Fruit fly (Drosophila melanogaster) whole organism, embryonic: Measurements from ENCODE around the gene CG15922.

Experiments used
- ATbp ChIP-seq: fragments of 200-800 bp; sonication (Bioruptor generic); optimal IDR thresholded peaks from 2 replicates; lab custom pipeline; 2017; ENCODE audit warnings: missing biosample characterization, mild to moderate bottlenecking, missing genetic modification characterization, missing genetic modification reagents
- Aef1 ChIP-seq: fragments of 200-800 bp; sonication (Bioruptor generic); IDR thresholded peaks from 3 replicates; pipeline ENCODE4 v1.3.6; 2022; ENCODE audit warnings: missing biosample characterization, missing genetic modification characterization
- Bgb ChIP-seq: fragments of 200-800 bp; sonication (Bioruptor generic); IDR thresholded peaks from 2 replicates; pipeline ENCODE4 v1.3.6; 2022; ENCODE audit warnings: missing biosample characterization, missing genetic modification characterization; ENCODE audit not compliant: partially characterized antibody
- CG10543 ChIP-seq: fragments of 200-800 bp; sonication (Bioruptor generic); optimal IDR thresholded peaks from 3 replicates; lab custom pipeline; 2017; ENCODE audit warnings: missing biosample characterization, mild to moderate bottlenecking, missing genetic modification characterization, moderate library complexity
- CG11504 ChIP-seq: fragments of 200-800 bp; sonication (Bioruptor generic); optimal IDR thresholded peaks from 3 replicates; lab custom pipeline; 2019; ENCODE audit warnings: missing biosample characterization, mild to moderate bottlenecking, missing genetic modification characterization, moderate library complexity
- CG12236 ChIP-seq: fragments of 200-800 bp; sonication (Bioruptor generic); optimal IDR thresholded peaks from 2 replicates; lab custom pipeline; 2016; ENCODE audit warnings: missing biosample characterization, missing genetic modification characterization
- CG12769 ChIP-seq: fragments of 200-800 bp; sonication (Bioruptor generic); optimal IDR thresholded peaks from 2 replicates; lab custom pipeline; 2019; ENCODE audit warnings: missing biosample characterization, mild to moderate bottlenecking, missing genetic modification characterization, moderate library complexity
- CG1603 ChIP-seq: fragments of 200-800 bp; sonication (Bioruptor generic); optimal IDR thresholded peaks from 2 replicates; lab custom pipeline; 2019; ENCODE audit warnings: missing biosample characterization, mild to moderate bottlenecking, missing genetic modification characterization, moderate library complexity
- CG16779 ChIP-seq: fragments of 200-800 bp; sonication (Bioruptor generic); IDR thresholded peaks from 2 replicates; pipeline ENCODE4 v1.3.6; 2022; ENCODE audit warnings: missing biosample characterization, missing genetic modification characterization
- CG17912 ChIP-seq: fragments of 200-800 bp; sonication (Bioruptor generic); optimal IDR thresholded peaks from 2 replicates; lab custom pipeline; 2018; ENCODE audit warnings: missing biosample characterization, mild to moderate bottlenecking, missing genetic modification characterization
- CG32532 ChIP-seq: fragments of 200-800 bp; sonication (Bioruptor generic); IDR thresholded peaks from 2 replicates; pipeline ENCODE4 v1.3.6; 2022; ENCODE audit warnings: missing biosample characterization, missing genetic modification characterization
- CG4360 ChIP-seq: fragments of 200-800 bp; sonication (Bioruptor generic); IDR thresholded peaks from 2 replicates; pipeline ENCODE4 v1.3.6; 2022; ENCODE audit warnings: missing biosample characterization, missing genetic modification characterization
- CG6654 ChIP-seq: fragments of 200-800 bp; sonication (Bioruptor generic); optimal IDR thresholded peaks from 2 replicates; lab custom pipeline; 2017; ENCODE audit warnings: missing biosample characterization, mild to moderate bottlenecking, missing genetic modification characterization
- CG7963 ChIP-seq: fragments of 200-800 bp; sonication (Bioruptor generic); IDR thresholded peaks from 3 replicates; pipeline ENCODE4 v1.3.6; 2022; ENCODE audit warnings: missing biosample characterization, missing genetic modification characterization; ENCODE audit not compliant: partially characterized antibody
- CG7987 ChIP-seq: fragments of 200-800 bp; sonication (Bioruptor generic); optimal IDR thresholded peaks from 2 replicates; lab custom pipeline; 2018; ENCODE audit warnings: missing biosample characterization, mild to moderate bottlenecking, missing genetic modification characterization, moderate library complexity
- CG8478 ChIP-seq: fragments of >200 bp; optimal IDR thresholded peaks from 2 replicates; lab custom pipeline; 2018
- D19B ChIP-seq: fragments of 200-800 bp; sonication (Bioruptor generic); optimal IDR thresholded peaks from 2 replicates; lab custom pipeline; 2017; ENCODE audit warnings: missing biosample characterization, mild to moderate bottlenecking, missing genetic modification characterization
- Dbx ChIP-seq: fragments of 200-800 bp; sonication (Bioruptor generic); IDR thresholded peaks from 3 replicates; pipeline ENCODE4 v1.3.6; 2022; ENCODE audit warnings: missing biosample characterization, missing genetic modification characterization
- E2f1 ChIP-seq: fragments of 200-800 bp; sonication (Bioruptor generic); IDR thresholded peaks from 2 replicates; pipeline ENCODE4 v1.3.6; 2022; ENCODE audit warnings: missing biosample characterization, missing genetic modification characterization
- Eip74EF ChIP-seq, 2 experiments: fragments of 200-800 bp in 1 of 2; fragments of >200 bp in 1 of 2; sonication (Bioruptor generic) in 1 of 2; optimal IDR thresholded peaks; 2 replicates each; lab custom pipeline; 2017 to 2019; ENCODE audit warnings: missing biosample characterization in 2 of 2, missing genetic modification characterization in 2 of 2, mild to moderate bottlenecking in 1 of 2, moderate library complexity in 1 of 2
- Ets65A ChIP-seq: fragments of 200-800 bp; sonication (Bioruptor generic); peaks from one replicate; lab custom pipeline; 2016; ENCODE audit warnings: missing biosample characterization, missing genetic modification characterization
- Hey ChIP-seq: fragments of 200-800 bp; sonication (Bioruptor generic); optimal IDR thresholded peaks from 3 replicates; lab custom pipeline; 2018; ENCODE audit warnings: missing biosample characterization, mild to moderate bottlenecking, missing genetic modification characterization
- Mad ChIP-seq: fragments of 200-800 bp; sonication (Bioruptor generic); optimal IDR thresholded peaks from 2 replicates; lab custom pipeline; 2016; ENCODE audit warnings: missing biosample characterization, missing genetic modification characterization
- Med ChIP-seq: fragments of 200-800 bp; sonication (Bioruptor generic); peaks from one replicate; lab custom pipeline; 2016; ENCODE audit warnings: missing biosample characterization, missing genetic modification characterization, mild to moderate bottlenecking, inconsistent platforms, moderate library complexity
- Nf-YA ChIP-seq: fragments of 200-800 bp; sonication (Bioruptor generic); IDR thresholded peaks from 2 replicates; pipeline ENCODE4 v1.3.6; 2022; ENCODE audit warnings: missing biosample characterization, missing genetic modification characterization
- Pdp1 ChIP-seq, 2 experiments: fragments of 200-800 bp; sonication (Bioruptor generic); optimal IDR thresholded peaks; 3 replicates each; lab custom pipeline; 2016; ENCODE audit warnings: missing biosample characterization in 2 of 2, missing genetic modification characterization in 2 of 2, mild to moderate bottlenecking in 1 of 2, moderate library complexity in 1 of 2
- Ptx1 ChIP-seq: fragments of 200-800 bp; sonication (Bioruptor generic); IDR thresholded peaks from 2 replicates; pipeline ENCODE4 v1.3.6; 2022; ENCODE audit warnings: missing biosample characterization, missing genetic modification characterization
- Rfx ChIP-seq: fragments of 200-800 bp; sonication (Bioruptor generic); IDR thresholded peaks from 2 replicates; pipeline ENCODE4 v1.3.6; 2022; ENCODE audit warnings: missing biosample characterization, missing genetic modification characterization
- Sin3A ChIP-seq: fragments of >200 bp; optimal IDR thresholded peaks from 2 replicates; lab custom pipeline; 2018
- Six4 ChIP-seq: fragments of 200-800 bp; sonication (Bioruptor generic); optimal IDR thresholded peaks from 2 replicates; lab custom pipeline; 2016; ENCODE audit warnings: missing biosample characterization, missing genetic modification characterization
- Sry-δ ChIP-seq: fragments of 200-800 bp; sonication (Bioruptor generic); optimal IDR thresholded peaks from 2 replicates; lab custom pipeline; 2016; ENCODE audit warnings: missing biosample characterization, missing genetic modification characterization
- Trl ChIP-seq, 3 experiments: fragments of >200 bp in 2 of 3; fragments of 200-800 bp in 1 of 3; sonication (Bioruptor generic) in 1 of 3; optimal IDR thresholded peaks; 2 replicates in 1 of 3; 3 replicates in 2 of 3; lab custom pipeline; 2016 to 2017; ENCODE audit warnings: missing biosample characterization in 1 of 3, missing genetic modification characterization in 1 of 3
- da ChIP-seq: fragments of 200-800 bp; sonication (Bioruptor generic); optimal IDR thresholded peaks from 2 replicates; lab custom pipeline; 2016; ENCODE audit warnings: missing biosample characterization, missing genetic modification characterization
- dmrt11E ChIP-seq: fragments of 200-800 bp; sonication (Bioruptor generic); optimal IDR thresholded peaks from 3 replicates; lab custom pipeline; 2018; ENCODE audit warnings: missing biosample characterization, mild to moderate bottlenecking, missing genetic modification characterization, moderate library complexity
- dysf ChIP-seq: fragments of 200-800 bp; sonication (Bioruptor generic); IDR thresholded peaks from 3 replicates; pipeline ENCODE4 v1.3.6; 2022; ENCODE audit warnings: missing biosample characterization, missing genetic modification characterization
- en ChIP-seq: fragments of 200-800 bp; sonication (Bioruptor generic); optimal IDR thresholded peaks from 2 replicates; lab custom pipeline; 2016; ENCODE audit warnings: missing biosample characterization, missing genetic modification characterization
- eve ChIP-seq, 2 experiments: fragments of >200 bp; optimal IDR thresholded peaks; 2 replicates each; lab custom pipeline; 2017; ENCODE audit warnings: missing biosample characterization in 2 of 2, missing genetic modification characterization in 2 of 2
- exex ChIP-seq: fragments of 200-800 bp; sonication (Bioruptor generic); optimal IDR thresholded peaks from 4 replicates; lab custom pipeline; 2018; ENCODE audit warnings: missing biosample characterization, mild to moderate bottlenecking, missing genetic modification characterization, moderate library complexity
- jing ChIP-seq: fragments of 200-800 bp; sonication (Bioruptor generic); optimal IDR thresholded peaks from 2 replicates; lab custom pipeline; 2018; ENCODE audit warnings: missing biosample characterization, mild to moderate bottlenecking, missing genetic modification characterization
- lilli ChIP-seq: fragments of 200-800 bp; sonication (Bioruptor generic); optimal IDR thresholded peaks from 3 replicates; lab custom pipeline; 2016; ENCODE audit warnings: missing biosample characterization, missing genetic modification characterization
- otp ChIP-seq: fragments of 200-800 bp; sonication (Bioruptor generic); IDR thresholded peaks from 3 replicates; pipeline ENCODE4, ENCODE4 v1.3.6; 2022; ENCODE audit warnings: missing biosample characterization, missing genetic modification characterization
- prd ChIP-seq, 3 experiments: fragments of >200 bp in 2 of 3; fragments of 200-800 bp in 1 of 3; sonication (Bioruptor generic) in 1 of 3; optimal IDR thresholded peaks in 2 of 3; IDR thresholded peaks in 1 of 3; 2 replicates in 2 of 3; 3 replicates in 1 of 3; pipeline versions ENCODE4 v1.3.6 to Lab custom; 2017 to 2022; ENCODE audit warnings: missing biosample characterization in 1 of 3, missing genetic modification characterization in 1 of 3
- rib ChIP-seq: fragments of 200-800 bp; sonication (Bioruptor generic); IDR thresholded peaks from 2 replicates; pipeline ENCODE4 v1.3.6; 2022; ENCODE audit warnings: missing biosample characterization, missing genetic modification characterization
- seq ChIP-seq: fragments of 200-800 bp; sonication (Bioruptor generic); IDR thresholded peaks from 2 replicates; pipeline ENCODE4 v1.3.6; 2022; ENCODE audit warnings: missing biosample characterization, missing genetic modification characterization
- tll ChIP-seq, 2 experiments: fragments of 200-800 bp in 1 of 2; fragments of >200 bp in 1 of 2; sonication (Bioruptor generic) in 1 of 2; optimal IDR thresholded peaks; 2 replicates each; lab custom pipeline; 2017 to 2019; ENCODE audit warnings: missing biosample characterization in 2 of 2, missing genetic modification characterization in 2 of 2, mild to moderate bottlenecking in 1 of 2, moderate library complexity in 1 of 2
- usp ChIP-seq: fragments of >200 bp; optimal IDR thresholded peaks from 2 replicates; lab custom pipeline; 2017; ENCODE audit warnings: missing biosample characterization, missing genetic modification characterization
- vvl ChIP-seq: fragments of 200-800 bp; sonication (Bioruptor generic); IDR thresholded peaks from 2 replicates; pipeline ENCODE4 v1.3.6; 2022; ENCODE audit warnings: missing biosample characterization, missing genetic modification characterization
- wek ChIP-seq: fragments of 200-800 bp; sonication (Bioruptor generic); optimal IDR thresholded peaks from 3 replicates; lab custom pipeline; 2018; ENCODE audit warnings: missing biosample characterization, mild to moderate bottlenecking, missing genetic modification characterization, moderate library complexity
- wor ChIP-seq: fragments of 200-800 bp; sonication (Bioruptor generic); IDR thresholded peaks from 2 replicates; pipeline ENCODE4 v1.3.6; 2022; ENCODE audit warnings: missing biosample characterization, missing genetic modification characterization

The CG15922 gene

DNA sequence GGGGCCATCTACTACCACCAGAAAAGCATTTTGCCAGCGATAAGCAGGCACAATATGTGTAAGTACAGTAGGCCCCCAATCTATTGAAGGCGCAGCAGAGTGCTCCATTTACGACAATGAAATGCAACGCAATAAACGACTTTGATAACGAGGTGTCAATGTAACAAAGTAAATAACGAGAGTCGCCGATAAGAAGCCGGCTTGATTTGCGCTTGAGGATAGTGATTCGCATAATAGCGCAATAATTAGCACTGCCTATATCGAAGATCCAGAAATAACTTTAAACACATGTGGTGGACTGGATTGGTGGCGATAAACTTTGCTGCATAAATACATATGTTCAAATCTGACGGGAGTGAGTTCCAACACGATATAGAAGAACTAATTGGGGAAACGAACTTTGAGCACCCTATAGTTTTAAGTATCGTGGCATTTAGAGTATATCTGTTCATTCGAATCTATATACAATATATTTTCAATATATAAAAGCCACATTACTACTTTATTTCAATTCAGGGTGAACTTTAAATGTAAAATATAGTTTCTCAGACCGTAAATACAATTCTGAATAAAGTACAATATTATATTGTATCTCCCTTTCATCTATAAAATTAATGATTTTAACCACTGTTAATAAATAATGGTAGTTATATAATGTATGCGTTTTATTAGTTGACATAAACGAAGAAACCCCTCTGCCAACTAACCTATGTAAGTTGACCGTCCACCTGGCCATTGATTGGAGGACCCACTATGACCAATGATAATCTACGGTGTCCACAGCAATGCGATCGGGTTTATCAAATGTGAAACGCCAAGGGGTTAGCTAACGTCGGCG is 10.8 kb downstream of the CG15922 start (continued):
- TF ChIP-seq lilli (no peak), vvl (peak; percentile 34), CG1603 (tag; lab: Kevin White, UChicago) (peak; percentile 12), Bgb (GFP tag; lab: Robert Waterston, UW) (no peak), Eip74EF (GFP tag; optimal IDR thresholded peaks at IDR 0.05; lab: Kevin White, UChicago) (no peak), usp (GFP tag; lab: Kevin White, UChicago) (no peak), ATbp (no peak), Sry-δ (GFP tag; lab: Kevin White, UChicago) (no peak), Mad (no peak), CG17912 (GFP tag; lab: Kevin White, UChicago) (peak; percentile 43), D19B (GFP tag; lab: Kevin White, UChicago) (peak; percentile 84), seq (no peak), Sin3A (no peak), Rfx (peak; percentile 47; the same call in 1 of the 2 replicates), Nf-YA (GFP tag; lab: Robert Waterston, UW) (0 out of 2 replicates have a peak, but pooled peaks have one; percentile 8), wek (no peak), en (GFP tag; lab: Kevin White, UChicago) (no peak), CG7963 (GFP tag; lab: Robert Waterston, UW) (no peak), Trl (optimal IDR thresholded peaks at IDR 0.05; lab: Kevin White, UChicago) (no peak), Trl (GFP tag; optimal IDR thresholded peaks at IDR 0.05; lab: Kevin White, UChicago) (no peak), exex (tag; lab: Kevin White, UChicago) (peak; percentile 63), Dbx (GFP tag; lab: Robert Waterston, UW) (peak; percentile 14; the same call in 1 of the 3 replicates), CG6654 (GFP tag; lab: Kevin White, UChicago) (no peak), tll (GFP tag; optimal IDR thresholded peaks at IDR 0.05; lab: Kevin White, UChicago) (no peak), CG16779 (GFP tag; lab: Robert Waterston, UW) (no peak), Ets65A (GFP tag; lab: Kevin White, UChicago) (peak; percentile 19), CG8478 (lab: Kevin White, UChicago) (no peak), E2f1 (GFP tag; lab: Robert Waterston, UW) (no peak), Hey (tag; lab: Kevin White, UChicago) (peak; percentile 39), jing (GFP tag; lab: Kevin White, UChicago) (no peak), CG11504 (tag; lab: Kevin White, UChicago) (peak; percentile 9), da (GFP tag; lab: Kevin White, UChicago) (no peak), eve (GFP tag; optimal IDR thresholded peaks at IDR 0.05; lab: Kevin White, UChicago) (peak in 1 of 2 experiments; percentile 48), rib (GFP tag; lab: Robert Waterston, UW) (peak; percentile 59), otp (GFP tag; lab: Robert Waterston, UW) (no peak), CG32532 (GFP tag; lab: Robert Waterston, UW) (no peak), Pdp1 (GFP tag; optimal IDR thresholded peaks at IDR 0.05; lab: Kevin White, UChicago) (peak in 1 of 2 experiments; percentile 83), Aef1 (GFP tag; lab: Robert Waterston, UW) (no peak), wor (no peak), CG12769 (tag; lab: Kevin White, UChicago) (peak; percentile 43), CG10543 (peak; percentile 35), Six4 (no peak), CG4360 (no peak), CG7987 (GFP tag; lab: Kevin White, UChicago) (peak; percentile 20), dmrt11E (tag; lab: Kevin White, UChicago) (no peak), CG12236 (GFP tag; lab: Kevin White, UChicago) (no peak), dysf (GFP tag; lab: Robert Waterston, UW) (0 out of 3 replicates have a peak, but pooled peaks have one; percentile 16), Med (peak; percentile 79), Ptx1 (GFP tag; lab: Robert Waterston, UW) (no peak), prd (optimal IDR thresholded peaks at IDR 0.05; lab: Kevin White, UChicago) (no peak), prd (GFP tag; IDR thresholded peaks at IDR 0.05; lab: Robert Waterston, UW) (no peak)
